Worm (Caenorhabditis elegans) whole organism, early embryonic: ENCODE measurements around the gene F52E1.2.

ENCODE experiments used
- B0310.2 ChIP-seq: sonication (generic microtip); optimal IDR thresholded peaks from 2 replicates; lab custom pipeline; 2016; ENCODE audit warnings: mild to moderate bottlenecking, missing genetic modification characterization, missing compliant biosample characterization
- F13C5.2 ChIP-seq: sonication (generic microtip); optimal IDR thresholded peaks from 2 replicates; lab custom pipeline; 2017; ENCODE audit warnings: mild to moderate bottlenecking, missing genetic modification characterization, inconsistent platforms, missing compliant biosample characterization
- aly-1 ChIP-seq: sonication (generic microtip); optimal IDR thresholded peaks from 2 replicates; lab custom pipeline; 2016; ENCODE audit warnings: missing genetic modification characterization, missing compliant biosample characterization
- ama-1 ChIP-seq: fragments of 150-350 bp; optimal IDR thresholded peaks from 2 replicates; lab custom pipeline; 2014
- ceh-13 ChIP-seq: fragments of 200-800 bp; sonication (Bioruptor generic); optimal IDR thresholded peaks from 2 replicates; lab custom pipeline; 2018; ENCODE audit warnings: mild to moderate bottlenecking, missing genetic modification characterization, missing compliant biosample characterization
- ceh-36 ChIP-seq: sonication (generic microtip); optimal IDR thresholded peaks from 2 replicates; lab custom pipeline; 2016; ENCODE audit warnings: missing genetic modification characterization, inconsistent platforms, missing compliant biosample characterization
- ets-7 ChIP-seq: sonication (generic microtip); optimal IDR thresholded peaks from 2 replicates; lab custom pipeline; 2016; ENCODE audit warnings: missing genotype, missing genetic modification characterization, missing compliant biosample characterization
- flt-1 ChIP-seq: fragments of 200-800 bp; sonication (Bioruptor generic); IDR thresholded peaks from 2 replicates; pipeline ENCODE4 v1.3.6; 2022; ENCODE audit warnings: missing genetic modification characterization, missing compliant biosample characterization
- hmbx-1 ChIP-seq: sonication (generic microtip); optimal IDR thresholded peaks from 2 replicates; lab custom pipeline; 2016; ENCODE audit warnings: mild to moderate bottlenecking, missing genetic modification characterization, missing compliant biosample characterization
- hmg-4 ChIP-seq: fragments of 200-800 bp; sonication (Bioruptor generic); optimal IDR thresholded peaks from 2 replicates; lab custom pipeline; 2018; ENCODE audit warnings: mild to moderate bottlenecking, missing genetic modification characterization, missing compliant biosample characterization
- hnd-1 ChIP-seq: sonication (generic microtip); optimal IDR thresholded peaks from 2 replicates; lab custom pipeline; 2016; ENCODE audit warnings: missing genetic modification characterization, missing compliant biosample characterization
- pes-1 ChIP-seq: fragments of 200-800 bp; sonication (Bioruptor generic); IDR thresholded peaks from 2 replicates; pipeline ENCODE4 v1.3.6; 2022; ENCODE audit warnings: missing genetic modification reagents, missing genetic modification characterization, missing compliant biosample characterization
- scrt-1 ChIP-seq: fragments of 200-800 bp; sonication (Bioruptor generic); IDR thresholded peaks from 2 replicates; pipeline ENCODE4 v1.3.6; 2022; ENCODE audit warnings: missing genetic modification characterization, missing compliant biosample characterization
- sea-1 ChIP-seq: fragments of 200-800 bp; sonication (Bioruptor generic); conservative IDR thresholded peaks from 2 replicates; pipeline ENCODE4 v1.3.6; 2022; ENCODE audit warnings: missing genetic modification characterization, missing compliant biosample characterization
- tbx-11 ChIP-seq: fragments of 200-800 bp; sonication (Bioruptor generic); IDR thresholded peaks from 2 replicates; pipeline ENCODE4 v1.3.6; 2022; ENCODE audit warnings: missing genetic modification characterization, missing compliant biosample characterization
- tbx-37 ChIP-seq: fragments of 200-800 bp; sonication (Bioruptor generic); conservative IDR thresholded peaks from 2 replicates; pipeline ENCODE4 v1.3.6; 2022; ENCODE audit warnings: missing genetic modification reagents, missing genetic modification characterization, missing compliant biosample characterization
- tra-4 ChIP-seq: sonication (generic microtip); optimal IDR thresholded peaks from 2 replicates; lab custom pipeline; 2017; ENCODE audit warnings: missing genetic modification characterization, missing compliant biosample characterization

The F52E1.2 gene

ce11 chrV:8403152-8403551 lies 7.2 kb upstream of the F52E1.2 start:
- TF ChIP-seq B0310.2 (tag; lab: Kevin White, UChicago) (no peak), pes-1 (GFP tag; lab: Robert Waterston, UW) (no peak), scrt-1 (GFP tag; lab: Robert Waterston, UW) (no peak), hnd-1 (no peak), sea-1 (GFP tag; lab: Robert Waterston, UW) (no peak), ama-1 (lab: Kevin White, UChicago) (no peak), tbx-11 (GFP tag; lab: Robert Waterston, UW) (no peak), ets-7 (tag; lab: Kevin White, UChicago) (no peak), ceh-13 (no peak), tbx-37 (GFP tag; lab: Robert Waterston, UW) (no peak), aly-1 (tag; lab: Kevin White, UChicago) (no peak), F13C5.2 (tag; lab: Kevin White, UChicago) (no peak), tra-4 (tag; lab: Kevin White, UChicago) (no peak)

ce11 chrV:8403916-8404315 lies 6.5 kb upstream of the F52E1.2 start:
- TF ChIP-seq ceh-13 (no peak), ets-7 (tag; lab: Kevin White, UChicago) (no peak), pes-1 (GFP tag; lab: Robert Waterston, UW) (no peak), hmg-4 (no peak), B0310.2 (tag; lab: Kevin White, UChicago) (no peak), hnd-1 (no peak), ceh-36 (tag; lab: Kevin White, UChicago) (no peak), aly-1 (tag; lab: Kevin White, UChicago) (no peak), hmbx-1 (tag; lab: Kevin White, UChicago) (no peak), ama-1 (lab: Kevin White, UChicago) (no peak), flt-1 (no peak), tbx-37 (GFP tag; lab: Robert Waterston, UW) (no peak), F13C5.2 (tag; lab: Kevin White, UChicago) (no peak), sea-1 (GFP tag; lab: Robert Waterston, UW) (no peak), tbx-11 (GFP tag; lab: Robert Waterston, UW) (no peak), tra-4 (tag; lab: Kevin White, UChicago) (no peak), scrt-1 (GFP tag; lab: Robert Waterston, UW) (no peak)

ce11 chrV:8404339-8404738 lies 6.1 kb upstream of the F52E1.2 start:
- TF ChIP-seq ceh-13 (no peak), tbx-11 (GFP tag; lab: Robert Waterston, UW) (no peak), F13C5.2 (tag; lab: Kevin White, UChicago) (no peak), B0310.2 (tag; lab: Kevin White, UChicago) (no peak), aly-1 (tag; lab: Kevin White, UChicago) (no peak), tbx-37 (GFP tag; lab: Robert Waterston, UW) (no peak), pes-1 (GFP tag; lab: Robert Waterston, UW) (no peak)

ce11 chrV:8406155-8406554 lies 4.2 kb upstream of the F52E1.2 start:
- TF ChIP-seq hnd-1 (no peak), ceh-36 (tag; lab: Kevin White, UChicago) (no peak), hmg-4 (no peak), ama-1 (lab: Kevin White, UChicago) (no peak), ceh-13 (no peak), tbx-37 (GFP tag; lab: Robert Waterston, UW) (no peak), tbx-11 (GFP tag; lab: Robert Waterston, UW) (no peak), ets-7 (tag; lab: Kevin White, UChicago) (no peak), aly-1 (tag; lab: Kevin White, UChicago) (no peak)

- TF ChIP-seq ceh-13: no peak
- no peak for TF ChIP-seq pes-1 (GFP tag; lab: Robert Waterston, UW)
- TF ChIP-seq tbx-11 (GFP tag; lab: Robert Waterston, UW): no peak
- no peak for TF ChIP-seq B0310.2 (tag; lab: Kevin White, UChicago)
- TF ChIP-seq ceh-36 (tag; lab: Kevin White, UChicago): no peak
- no peak for TF ChIP-seq flt-1
- TF ChIP-seq scrt-1 (GFP tag; lab: Robert Waterston, UW): no peak
- no peak for TF ChIP-seq hnd-1
- TF ChIP-seq sea-1 (GFP tag; lab: Robert Waterston, UW): no peak
- no peak for TF ChIP-seq tbx-37 (GFP tag; lab: Robert Waterston, UW)
- no peak for TF ChIP-seq tra-4 (tag; lab: Kevin White, UChicago)
- no peak for TF ChIP-seq ets-7 (tag; lab: Kevin White, UChicago)
- no peak for TF ChIP-seq ama-1 (lab: Kevin White, UChicago)
- TF ChIP-seq F13C5.2 (tag; lab: Kevin White, UChicago): no peak
- TF ChIP-seq hmbx-1 (tag; lab: Kevin White, UChicago): no peak
- TF ChIP-seq hmg-4: no peak
- no peak for TF ChIP-seq aly-1 (tag; lab: Kevin White, UChicago)
Observed at ce11 chrV:8406911-8407310, 3.5 kb upstream of the F52E1.2 start.

ce11 chrV:8409594-8409993 lies 801 bp upstream of the F52E1.2 start:
- TF ChIP-seq tbx-37 (GFP tag; lab: Robert Waterston, UW) (no peak), hnd-1 (no peak), hmg-4 (no peak), B0310.2 (tag; lab: Kevin White, UChicago) (no peak), sea-1 (GFP tag; lab: Robert Waterston, UW) (no peak), ceh-36 (tag; lab: Kevin White, UChicago) (no peak), scrt-1 (GFP tag; lab: Robert Waterston, UW) (no peak), tra-4 (tag; lab: Kevin White, UChicago) (no peak), flt-1 (no peak), hmbx-1 (tag; lab: Kevin White, UChicago) (no peak)

ce11 chrV:8413432-8414021 lies 3.1 kb downstream of the F52E1.2 start, which contains the start of gene vha-18:
Gene vha-18 (minus strand): TSS chrV:8413482.
- TF ChIP-seq scrt-1 (GFP tag; lab: Robert Waterston, UW) (no peak), tbx-11 (GFP tag; lab: Robert Waterston, UW) (no peak)
